Fruit fly (Drosophila melanogaster) whole organism, embryonic: ENCODE data around the gene Ilp6.
A peak's percentile ranks its signal among the peaks of the same experiment; 100 is the strongest.

Source experiments
- Abd-B ChIP-seq: fragments of 200-800 bp; sonication (Bioruptor generic); optimal IDR thresholded peaks from 2 replicates; lab custom pipeline; 2018; ENCODE audit warnings: missing biosample characterization, mild to moderate bottlenecking, missing genetic modification characterization, moderate library complexity
- Antp ChIP-seq: fragments of 200-800 bp; sonication (Bioruptor generic); optimal IDR thresholded peaks from 3 replicates; lab custom pipeline; 2016; ENCODE audit warnings: missing biosample characterization, missing genetic modification characterization
- Awh ChIP-seq: fragments of 200-800 bp; sonication (Bioruptor generic); IDR thresholded peaks from 2 replicates; pipeline ENCODE4, ENCODE4 v1.3.6; 2022; ENCODE audit warnings: missing biosample characterization, missing genetic modification characterization
- CG10462 ChIP-seq: fragments of 200-800 bp; sonication (Bioruptor generic); optimal IDR thresholded peaks from 2 replicates; lab custom pipeline; 2016; ENCODE audit warnings: missing biosample characterization, missing genetic modification characterization
- CG10543 ChIP-seq: fragments of 200-800 bp; sonication (Bioruptor generic); optimal IDR thresholded peaks from 3 replicates; lab custom pipeline; 2017; ENCODE audit warnings: missing biosample characterization, mild to moderate bottlenecking, missing genetic modification characterization, moderate library complexity
- CG11085 ChIP-seq: fragments of 200-800 bp; sonication (Bioruptor generic); IDR thresholded peaks from 2 replicates; pipeline ENCODE4 v1.3.6; 2022; ENCODE audit warnings: missing biosample characterization, missing genetic modification characterization
- CG11456 ChIP-seq: fragments of 200-800 bp; sonication (Bioruptor generic); IDR thresholded peaks from 3 replicates; pipeline ENCODE4 v1.3.6; 2022; ENCODE audit warnings: missing biosample characterization, missing genetic modification characterization
- CG12236 ChIP-seq: fragments of 200-800 bp; sonication (Bioruptor generic); optimal IDR thresholded peaks from 2 replicates; lab custom pipeline; 2016; ENCODE audit warnings: missing biosample characterization, missing genetic modification characterization
- CG12942 ChIP-seq: fragments of 200-800 bp; sonication (Bioruptor generic); optimal IDR thresholded peaks from 3 replicates; lab custom pipeline; 2016; ENCODE audit warnings: missing biosample characterization, missing genetic modification characterization
- CG13624 ChIP-seq: fragments of 200-800 bp; sonication (Bioruptor generic); optimal IDR thresholded peaks from 2 replicates; lab custom pipeline; 2016; ENCODE audit warnings: missing biosample characterization, missing genetic modification characterization
- CG15073 ChIP-seq: fragments of 200-800 bp; sonication (Bioruptor generic); optimal IDR thresholded peaks from 2 replicates; lab custom pipeline; 2016; ENCODE audit warnings: missing biosample characterization, missing genetic modification characterization
- CG17385 ChIP-seq: fragments of 200-800 bp; sonication (Bioruptor generic); optimal IDR thresholded peaks from 3 replicates; lab custom pipeline; 2018; ENCODE audit warnings: missing biosample characterization, mild to moderate bottlenecking, missing genetic modification characterization
- CG2120 ChIP-seq: fragments of 200-800 bp; sonication (Bioruptor generic); optimal IDR thresholded peaks from 3 replicates; lab custom pipeline; 2016; ENCODE audit warnings: missing biosample characterization, missing genetic modification characterization
- CG2889 ChIP-seq: fragments of 200-800 bp; sonication (Bioruptor generic); IDR thresholded peaks from 3 replicates; pipeline ENCODE4 v1.3.6; 2022; ENCODE audit warnings: missing biosample characterization, missing genetic modification characterization
- CG4424 ChIP-seq: fragments of 200-800 bp; sonication (Bioruptor generic); optimal IDR thresholded peaks from 3 replicates; lab custom pipeline; 2016; ENCODE audit warnings: missing biosample characterization, missing genetic modification characterization
- CG4707 ChIP-seq: fragments of 200-800 bp; sonication (Bioruptor generic); optimal IDR thresholded peaks from 2 replicates; lab custom pipeline; 2018; ENCODE audit warnings: missing biosample characterization, mild to moderate bottlenecking, missing genetic modification characterization, moderate library complexity
- CG7786 ChIP-seq: fragments of 200-800 bp; sonication (Bioruptor generic); optimal IDR thresholded peaks from 2 replicates; lab custom pipeline; 2016; ENCODE audit warnings: missing biosample characterization, missing genetic modification characterization
- CG9437 ChIP-seq: fragments of 200-800 bp; sonication (Bioruptor generic); optimal IDR thresholded peaks from 2 replicates; lab custom pipeline; 2018; ENCODE audit warnings: missing biosample characterization, mild to moderate bottlenecking, missing genetic modification characterization
- Camta ChIP-seq: fragments of 200-800 bp; sonication (Bioruptor generic); optimal IDR thresholded peaks from 2 replicates; lab custom pipeline; 2016; ENCODE audit warnings: missing biosample characterization, missing genetic modification characterization
- Chrac-16 ChIP-seq: fragments of 200-800 bp; sonication (Bioruptor generic); optimal IDR thresholded peaks from 3 replicates; lab custom pipeline; 2016; ENCODE audit warnings: missing biosample characterization, missing genetic modification characterization
- Deaf1 ChIP-seq: fragments of 200-800 bp; optimal IDR thresholded peaks from 3 replicates; lab custom pipeline; 2019; ENCODE audit warnings: missing biosample characterization, mild to moderate bottlenecking, missing genetic modification characterization, moderate library complexity
- Dip2 ChIP-seq: fragments of 200-800 bp; sonication (Bioruptor generic); IDR thresholded peaks from 2 replicates; pipeline ENCODE4 v1.3.6; 2022; ENCODE audit warnings: missing biosample characterization, missing genetic modification characterization
- Doc3 ChIP-seq: fragments of 200-800 bp; sonication (Bioruptor generic); IDR thresholded peaks from 3 replicates; pipeline ENCODE4 v1.3.6; 2022; ENCODE audit warnings: missing biosample characterization, missing genetic modification characterization; ENCODE audit not compliant: partially characterized antibody
- Dp ChIP-seq: fragments of 200-800 bp; sonication (Bioruptor generic); optimal IDR thresholded peaks from 2 replicates; lab custom pipeline; 2018; ENCODE audit warnings: missing biosample characterization, mild to moderate bottlenecking, missing genetic modification characterization, moderate library complexity
- Ets97D ChIP-seq: fragments of 200-800 bp; sonication (Bioruptor generic); optimal IDR thresholded peaks from 3 replicates; lab custom pipeline; 2016; ENCODE audit warnings: missing biosample characterization, missing genetic modification characterization
- HmgZ ChIP-seq: fragments of 200-800 bp; sonication (Bioruptor generic); optimal IDR thresholded peaks from 2 replicates; lab custom pipeline; 2018; ENCODE audit warnings: missing biosample characterization, mild to moderate bottlenecking, missing genetic modification characterization
- Lpt ChIP-seq: fragments of >200 bp; optimal IDR thresholded peaks from 2 replicates; lab custom pipeline; 2018; ENCODE audit warnings: missing biosample characterization, missing genetic modification characterization
- PHDP ChIP-seq: fragments of 200-800 bp; sonication (Bioruptor generic); optimal IDR thresholded peaks from 3 replicates; lab custom pipeline; 2018; ENCODE audit warnings: missing biosample characterization, mild to moderate bottlenecking, missing genetic modification characterization, moderate library complexity
- Usf ChIP-seq: fragments of 200-800 bp; sonication (Bioruptor generic); optimal IDR thresholded peaks from 2 replicates; lab custom pipeline; 2017; ENCODE audit warnings: missing genotype, missing biosample characterization, missing genetic modification characterization
- ato ChIP-seq: fragments of 200-800 bp; sonication (Bioruptor generic); IDR thresholded peaks from 2 replicates; pipeline ENCODE4 v1.3.6; 2022; ENCODE audit warnings: missing biosample characterization, missing genetic modification characterization; ENCODE audit not compliant: partially characterized antibody
- bbx ChIP-seq: fragments of 200-800 bp; sonication (Bioruptor generic); IDR thresholded peaks from 2 replicates; pipeline ENCODE4 v1.3.6; 2022; ENCODE audit warnings: missing biosample characterization, missing genetic modification characterization; ENCODE audit not compliant: partially characterized antibody
- chm ChIP-seq: fragments of 200-800 bp; sonication (Bioruptor generic); IDR thresholded peaks from 2 replicates; pipeline ENCODE4 v1.3.6; 2022; ENCODE audit warnings: missing biosample characterization, missing genetic modification characterization
- danr ChIP-seq: fragments of 200-800 bp; sonication (Bioruptor generic); IDR thresholded peaks from 2 replicates; pipeline ENCODE4 v1.3.6; 2022; ENCODE audit warnings: missing biosample characterization, missing genetic modification characterization
- dm ChIP-seq: fragments of 200-800 bp; sonication (Bioruptor generic); optimal IDR thresholded peaks from 3 replicates; lab custom pipeline; 2016; ENCODE audit warnings: missing biosample characterization, missing genetic modification characterization
- ems ChIP-seq: fragments of 200-800 bp; sonication (Bioruptor generic); optimal IDR thresholded peaks from 3 replicates; lab custom pipeline; 2016; ENCODE audit warnings: missing biosample characterization, missing genetic modification characterization
- eve ChIP-seq, 2 experiments: fragments of >200 bp; optimal IDR thresholded peaks; 2 replicates each; lab custom pipeline; 2017; ENCODE audit warnings: missing biosample characterization in 2 of 2, missing genetic modification characterization in 2 of 2
- ewg ChIP-seq: fragments of 200-800 bp; sonication (Bioruptor generic); optimal IDR thresholded peaks from 3 replicates; lab custom pipeline; 2017; ENCODE audit warnings: mild to moderate bottlenecking, missing biosample characterization, missing genetic modification reagents, missing genetic modification characterization
- fd102C ChIP-seq: fragments of 200-800 bp; sonication (Bioruptor generic); optimal IDR thresholded peaks from 2 replicates; lab custom pipeline; 2018; ENCODE audit warnings: missing biosample characterization, mild to moderate bottlenecking, missing genetic modification characterization, moderate library complexity
- fd96Cb ChIP-seq: fragments of 200-800 bp; sonication (Bioruptor generic); optimal IDR thresholded peaks from 2 replicates; lab custom pipeline; 2018; ENCODE audit warnings: missing biosample characterization, mild to moderate bottlenecking, missing genetic modification characterization, moderate library complexity
- ken ChIP-seq: fragments of 200-800 bp; sonication (Bioruptor generic); IDR thresholded peaks from 3 replicates; pipeline ENCODE4 v1.3.6; 2022; ENCODE audit warnings: missing biosample characterization, missing genetic modification characterization
- mld ChIP-seq: fragments of 200-800 bp; sonication (Bioruptor generic); IDR thresholded peaks from 3 replicates; pipeline ENCODE4 v1.3.6; 2022; ENCODE audit warnings: missing biosample characterization, missing genetic modification characterization; ENCODE audit not compliant: partially characterized antibody
- nerfin-1 ChIP-seq: fragments of 200-800 bp; sonication (Bioruptor generic); optimal IDR thresholded peaks from 3 replicates; lab custom pipeline; 2019; ENCODE audit warnings: missing biosample characterization, mild to moderate bottlenecking, missing genetic modification characterization, moderate library complexity
- nom ChIP-seq: fragments of 200-800 bp; sonication (Bioruptor generic); optimal IDR thresholded peaks from 2 replicates; lab custom pipeline; 2017; ENCODE audit warnings: missing biosample characterization, missing genetic modification characterization, mild to moderate bottlenecking, moderate library complexity, missing genetic modification reagents
- phol ChIP-seq: fragments of 200-800 bp; sonication (Bioruptor generic); optimal IDR thresholded peaks from 3 replicates; lab custom pipeline; 2018; ENCODE audit warnings: missing biosample characterization, mild to moderate bottlenecking, missing genetic modification characterization, moderate library complexity
- pita ChIP-seq: fragments of 200-800 bp; sonication (Bioruptor generic); optimal IDR thresholded peaks from 2 replicates; lab custom pipeline; 2017; ENCODE audit warnings: missing biosample characterization, mild to moderate bottlenecking, missing genetic modification characterization
- pzg ChIP-seq: fragments of 200-800 bp; sonication (Bioruptor generic); optimal IDR thresholded peaks from 3 replicates; lab custom pipeline; 2018; ENCODE audit warnings: missing biosample characterization, mild to moderate bottlenecking, missing genetic modification characterization, moderate library complexity
- seq ChIP-seq: fragments of 200-800 bp; sonication (Bioruptor generic); IDR thresholded peaks from 2 replicates; pipeline ENCODE4 v1.3.6; 2022; ENCODE audit warnings: missing biosample characterization, missing genetic modification characterization
- tna ChIP-seq: fragments of 200-800 bp; sonication (Bioruptor generic); IDR thresholded peaks from 2 replicates; pipeline ENCODE4 v1.3.6; 2022; ENCODE audit warnings: missing biosample characterization, missing genetic modification characterization; ENCODE audit not compliant: partially characterized antibody
- trem ChIP-seq: fragments of 200-800 bp; optimal IDR thresholded peaks from 3 replicates; lab custom pipeline; 2019; ENCODE audit warnings: missing biosample characterization, mild to moderate bottlenecking, missing genetic modification characterization, moderate library complexity
- twi ChIP-seq: fragments of 200-800 bp; optimal IDR thresholded peaks from 2 replicates; lab custom pipeline; 2019; ENCODE audit warnings: missing biosample characterization, mild to moderate bottlenecking, missing genetic modification characterization, moderate library complexity
- unc-4 ChIP-seq: fragments of 200-800 bp; sonication (Bioruptor generic); IDR thresholded peaks from 2 replicates; pipeline ENCODE4 v1.3.6; 2022; ENCODE audit warnings: missing biosample characterization, missing genetic modification characterization; ENCODE audit not compliant: partially characterized antibody

The Ilp6 gene

dm6 chrX:2318369-2318768, 16.1 kb downstream of the Ilp6 start (continued):
- no peak for TF ChIP-seq dm (GFP tag; lab: Kevin White, UChicago)
- TF ChIP-seq mld (GFP tag; lab: Robert Waterston, UW), result no peak
- TF ChIP-seq seq (GFP tag; lab: Robert Waterston, UW), result no peak
- TF ChIP-seq Abd-B (GFP tag; lab: Kevin White, UChicago), result peak; percentile 8
- peak; percentile 32; the same call in 1 of the 2 replicates for TF ChIP-seq CG11085 (GFP tag; lab: Robert Waterston, UW)
- no peak for TF ChIP-seq CG2889 (GFP tag; lab: Robert Waterston, UW)
- peak in 1 of 2 experiments; percentile 21 for TF ChIP-seq eve (GFP tag; optimal IDR thresholded peaks at IDR 0.05; lab: Kevin White, UChicago)
- TF ChIP-seq Usf, result no peak
- no peak for TF ChIP-seq tna
- no peak for TF ChIP-seq fd102C (GFP tag; lab: Kevin White, UChicago)
- TF ChIP-seq Dip2 (GFP tag; lab: Robert Waterston, UW), result no peak
- TF ChIP-seq phol, result peak; percentile 51
- TF ChIP-seq ems (GFP tag; lab: Kevin White, UChicago), result no peak
- no peak for TF ChIP-seq pita (GFP tag; lab: Kevin White, UChicago)
- TF ChIP-seq CG10543, result no peak
- TF ChIP-seq Lpt, result no peak
- no peak for TF ChIP-seq CG13624 (GFP tag; lab: Kevin White, UChicago)
- peak; percentile 27 for TF ChIP-seq CG7786 (GFP tag; lab: Kevin White, UChicago)
- TF ChIP-seq chm, result peak; percentile 83
- no peak for TF ChIP-seq pzg (GFP tag; lab: Kevin White, UChicago)
- TF ChIP-seq unc-4 (GFP tag; lab: Robert Waterston, UW), result no peak
- peak; percentile 14 for TF ChIP-seq Deaf1
- TF ChIP-seq HmgZ, result no peak
- TF ChIP-seq Ets97D (GFP tag; lab: Kevin White, UChicago), result no peak
- TF ChIP-seq CG10462 (GFP tag; lab: Kevin White, UChicago), result no peak
- no peak for TF ChIP-seq CG12942
- peak; percentile 32 for TF ChIP-seq CG2120 (GFP tag; lab: Kevin White, UChicago)
- TF ChIP-seq CG17385 (GFP tag; lab: Kevin White, UChicago), result peak; percentile 31
- no peak for TF ChIP-seq CG9437 (GFP tag; lab: Kevin White, UChicago)
- peak; percentile 55 for TF ChIP-seq fd96Cb (tag; lab: Kevin White, UChicago)
- peak; percentile 20 for TF ChIP-seq trem (tag; lab: Kevin White, UChicago)
- no peak for TF ChIP-seq CG11456
- no peak for TF ChIP-seq CG4707 (GFP tag; lab: Kevin White, UChicago)
- TF ChIP-seq twi (tag; lab: Kevin White, UChicago), result no peak
- TF ChIP-seq CG15073 (GFP tag; lab: Kevin White, UChicago), result no peak
- TF ChIP-seq PHDP (tag; lab: Kevin White, UChicago), result peak; percentile 19
- TF ChIP-seq Antp (GFP tag; lab: Kevin White, UChicago), result peak; percentile 82
- TF ChIP-seq danr (GFP tag; lab: Robert Waterston, UW), result no peak
- TF ChIP-seq bbx (GFP tag; lab: Robert Waterston, UW), result no peak
- peak; percentile 49 for TF ChIP-seq nerfin-1 (tag; lab: Kevin White, UChicago)
- TF ChIP-seq ewg (GFP tag; lab: Kevin White, UChicago), result peak; percentile 37
- peak; percentile 67 for TF ChIP-seq Awh
- TF ChIP-seq Doc3 (GFP tag; lab: Robert Waterston, UW), result no peak
- no peak for TF ChIP-seq CG12236
- TF ChIP-seq Camta, result peak; percentile 56
- no peak for TF ChIP-seq Dp
- no peak for TF ChIP-seq ato (GFP tag; lab: Robert Waterston, UW)
- TF ChIP-seq Chrac-16, result peak; percentile 46
- peak; percentile 29 for TF ChIP-seq CG4424 (GFP tag; lab: Kevin White, UChicago)
- peak; percentile 78 for TF ChIP-seq ken
- TF ChIP-seq nom (GFP tag; lab: Kevin White, UChicago), result no peak
